Fruit fly (Drosophila melanogaster) whole organism, wandering third instar larva: Measurements from ENCODE around the gene CDK2AP1.

ENCODE experiments used
- Abd-B ChIP-seq: fragments of >200 bp; optimal IDR thresholded peaks from 2 replicates; lab custom pipeline; 2017; ENCODE audit warnings: missing biosample characterization, missing genetic modification characterization
- Hnf4 ChIP-seq: fragments of 200-800 bp; sonication (Bioruptor generic); optimal IDR thresholded peaks from 2 replicates; lab custom pipeline; 2016; ENCODE audit warnings: missing biosample characterization, mild to moderate bottlenecking, missing genetic modification characterization
- Hr78 ChIP-seq: fragments of >200 bp; optimal IDR thresholded peaks from 2 replicates; lab custom pipeline; 2017; ENCODE audit warnings: missing biosample characterization, missing genetic modification characterization
- Jra ChIP-seq: sonication (Bioruptor generic); optimal IDR thresholded peaks from 2 replicates; lab custom pipeline; 2016; ENCODE audit warnings: missing biosample characterization, missing genetic modification characterization
- Mio ChIP-seq: sonication (Bioruptor generic); optimal IDR thresholded peaks from 2 replicates; lab custom pipeline; 2016; ENCODE audit warnings: missing biosample characterization, missing genetic modification characterization
- Myc ChIP-seq: fragments of >200 bp; optimal IDR thresholded peaks from 2 replicates; lab custom pipeline; 2017
- N ChIP-seq: fragments of >200 bp; optimal IDR thresholded peaks from 2 replicates; lab custom pipeline; 2018; ENCODE audit warnings: missing biosample characterization, missing external identifiers, missing genetic modification characterization
- br ChIP-seq: fragments of 200-800 bp; sonication (Bioruptor generic); optimal IDR thresholded peaks from 2 replicates; lab custom pipeline; 2016; ENCODE audit warnings: missing biosample characterization, missing genetic modification characterization
- dl ChIP-seq, 2 experiments: fragments of 175-275, 200-275 bp in 1 of 2; fragments of 200-275 bp in 1 of 2; sonication (Bioruptor generic); optimal IDR thresholded peaks; lab custom pipeline; 2018; ENCODE audit warnings: mild to moderate bottlenecking in 2 of 2, missing biosample characterization in 2 of 2, missing genetic modification characterization in 2 of 2, moderate library complexity in 2 of 2; ENCODE audit not compliant: partially characterized antibody in 2 of 2, insufficient read depth in 1 of 2
- ey ChIP-seq: fragments of 200-800 bp; sonication (Bioruptor generic); optimal IDR thresholded peaks from 2 replicates; lab custom pipeline; 2016; ENCODE audit warnings: missing biosample characterization, missing genetic modification characterization
- h ChIP-seq: fragments of 200-800 bp; sonication (Bioruptor generic); optimal IDR thresholded peaks from 3 replicates; lab custom pipeline; 2016; ENCODE audit warnings: missing biosample characterization, mild to moderate bottlenecking, missing genetic modification characterization
- psq ChIP-seq: fragments of 200-800 bp; sonication (Bioruptor generic); optimal IDR thresholded peaks from 3 replicates; lab custom pipeline; 2017; ENCODE audit warnings: missing biosample characterization, mild to moderate bottlenecking, missing genetic modification characterization, moderate library complexity

DNA sequence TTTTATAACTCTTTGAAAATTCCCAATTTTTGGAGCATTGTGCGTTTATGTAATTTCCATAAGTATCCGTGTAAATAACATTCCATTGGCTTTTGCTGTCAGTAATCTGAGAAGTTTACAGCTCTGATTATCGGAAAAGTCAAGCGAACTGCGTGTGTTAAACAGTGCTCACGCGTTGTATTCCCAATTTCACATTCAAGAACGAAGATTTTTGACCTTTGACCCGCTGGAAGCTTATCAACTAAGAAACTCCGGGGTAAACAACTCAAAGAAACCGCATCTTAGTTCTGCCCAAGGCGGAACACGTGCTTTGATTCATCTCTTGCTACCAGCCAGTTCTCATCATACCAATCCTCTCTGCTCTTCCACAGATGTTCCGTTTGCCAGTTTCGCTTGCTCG lies 28.0 kb upstream of the CDK2AP1 start:
- TF ChIP-seq br (GFP tag; lab: Kevin White, UChicago) (no peak), Myc (lab: Kevin White, UChicago) (no peak), Hr78 (GFP tag; lab: Kevin White, UChicago) (no peak), h (GFP tag; lab: Kevin White, UChicago) (no peak), Mio (no peak), ey (no peak), Jra (GFP tag; lab: Kevin White, UChicago) (no peak), dl (GFP tag; optimal IDR thresholded peaks at IDR 0.05; lab: Kevin White, UChicago; ENCODE audit: insufficient read depth in 1 of 2, partially characterized antibody in 2 of 2) (no peak), Abd-B (GFP tag; lab: Kevin White, UChicago) (no peak), psq (GFP tag; lab: Kevin White, UChicago) (no peak), Hnf4 (GFP tag; lab: Kevin White, UChicago) (no peak), N (GFP tag; lab: Kevin White, UChicago) (no peak)
